Fruit fly (Drosophila melanogaster): ENCODE results near the gene SH3PX1.

The SH3PX1 gene

dm6 chr3L:9678007-9678497, 35.6 kb downstream of the SH3PX1 start (continued):
- TF ChIP-seq fd59A (GFP tag; optimal IDR thresholded peaks at IDR 0.05) (peak; percentile 2), CG3919 (GFP tag; optimal IDR thresholded peaks at IDR 0.05) (peak; percentile 1), CG4318 (GFP tag; optimal IDR thresholded peaks at IDR 0.05) (peak; percentile 32), achi (GFP tag; optimal IDR thresholded peaks at IDR 0.05) (peak; percentile 4), Hr38 (GFP tag; optimal IDR thresholded peaks at IDR 0.05) (no peak), topi (GFP tag; optimal IDR thresholded peaks at IDR 0.05) (peak; percentile 19), CG15336 (GFP tag; IDR thresholded peaks at IDR 0.05) (peak; percentile 41), CG8119 (GFP tag; IDR thresholded peaks at IDR 0.05) (no peak), CG10669 (GFP tag; optimal IDR thresholded peaks at IDR 0.05) (no peak), OdsH (GFP tag; optimal IDR thresholded peaks at IDR 0.05) (no peak), CG34406 (GFP tag; optimal IDR thresholded peaks at IDR 0.05) (peak; percentile 20), Eip78C (GFP tag) (peak; percentile 87), Ets96B (tag; optimal IDR thresholded peaks at IDR 0.05) (peak; percentile 23), CG3032 (tag; optimal IDR thresholded peaks at IDR 0.05) (no peak), Smox (GFP tag; optimal IDR thresholded peaks at IDR 0.05) (no peak), CG6854 (GFP tag; optimal IDR thresholded peaks at IDR 0.05) (no peak), svp (GFP tag) (peak; percentile 39), cyc (GFP tag; optimal IDR thresholded peaks at IDR 0.05) (no peak), fkh (GFP tag; optimal IDR thresholded peaks at IDR 0.05) (peak; percentile 66), fd85E (GFP tag; optimal IDR thresholded peaks at IDR 0.05) (no peak), Ets21C (GFP tag; optimal IDR thresholded peaks at IDR 0.05) (no peak), CG7368 (GFP tag; optimal IDR thresholded peaks at IDR 0.05) (no peak), CG10631 (GFP tag; optimal IDR thresholded peaks at IDR 0.05) (peak; percentile 10), Hr39 (GFP tag; optimal IDR thresholded peaks at IDR 0.05) (peak; percentile 36), CG6808 (GFP tag; optimal IDR thresholded peaks at IDR 0.05) (no peak), CG6792 (GFP tag; optimal IDR thresholded peaks at IDR 0.05) (peak; percentile 28), CG11762 (GFP tag; optimal IDR thresholded peaks at IDR 0.05; ENCODE audit: insufficient read depth) (no peak), vri (GFP tag; optimal IDR thresholded peaks at IDR 0.05) (peak; percentile 59), CG11902 (GFP tag; optimal IDR thresholded peaks at IDR 0.05) (no peak), dsx (GFP tag; optimal IDR thresholded peaks at IDR 0.05; ENCODE audit: poor library complexity, severe bottlenecking) (peak; percentile 25), Sox15 (GFP tag; optimal IDR thresholded peaks at IDR 0.05) (no peak), esn (GFP tag; optimal IDR thresholded peaks at IDR 0.05) (peak; percentile 52), CG6276 (GFP tag; optimal IDR thresholded peaks at IDR 0.05) (no peak), CG16779 (tag; optimal IDR thresholded peaks at IDR 0.05) (no peak), net (GFP tag; optimal IDR thresholded peaks at IDR 0.05) (peak; percentile 60), CG8319 (GFP tag; optimal IDR thresholded peaks at IDR 0.05) (no peak)

dm6 chr3L:9677260-9677659, 36.4 kb downstream of the SH3PX1 start:
- TF ChIP-seq fd59A (GFP tag; optimal IDR thresholded peaks at IDR 0.05) (no peak), svp (GFP tag) (peak; percentile 48), acj6 (GFP tag; optimal IDR thresholded peaks at IDR 0.05) (no peak), pdm3 (GFP tag; optimal IDR thresholded peaks at IDR 0.05) (no peak), OdsH (GFP tag; optimal IDR thresholded peaks at IDR 0.05) (no peak), Sox15 (GFP tag; optimal IDR thresholded peaks at IDR 0.05) (no peak), CG3919 (GFP tag; optimal IDR thresholded peaks at IDR 0.05) (no peak), Smox (GFP tag; optimal IDR thresholded peaks at IDR 0.05) (no peak), Hr39 (GFP tag; optimal IDR thresholded peaks at IDR 0.05) (no peak)

dm6 chr3L:9675528-9675963, 38.1 kb downstream of the SH3PX1 start:
- peak; percentile 91 for TF ChIP-seq eg (GFP tag; IDR thresholded peaks at IDR 0.05)
- peak; percentile 78 for TF ChIP-seq svp (GFP tag)
- no peak for TF ChIP-seq achi (GFP tag; optimal IDR thresholded peaks at IDR 0.05)
- TF ChIP-seq fkh (GFP tag; optimal IDR thresholded peaks at IDR 0.05) = peak; percentile 77
- TF ChIP-seq Blimp-1 (GFP tag; optimal IDR thresholded peaks at IDR 0.05) = peak; percentile 52
- TF ChIP-seq CG11294 (GFP tag; IDR thresholded peaks at IDR 0.05) = peak; percentile 26; the same call in 1 of the 2 replicates
- no peak for TF ChIP-seq CG7368 (GFP tag; optimal IDR thresholded peaks at IDR 0.05)
- TF ChIP-seq pdm3 (GFP tag; optimal IDR thresholded peaks at IDR 0.05) = no peak
- no peak for TF ChIP-seq CG6808 (GFP tag; optimal IDR thresholded peaks at IDR 0.05)
- TF ChIP-seq lz (GFP tag; optimal IDR thresholded peaks at IDR 0.05) = no peak
- TF ChIP-seq Hr4 (GFP tag; optimal IDR thresholded peaks at IDR 0.05) = no peak
- peak; percentile 90 for TF ChIP-seq vri (GFP tag; optimal IDR thresholded peaks at IDR 0.05)
- TF ChIP-seq CG6163 (GFP tag; IDR thresholded peaks at IDR 0.05) = peak; percentile 83
- peak; percentile 49 for TF ChIP-seq Eip93F (GFP tag; optimal IDR thresholded peaks at IDR 0.05)
- peak; percentile 69; the same call in 2 of the 3 replicates for TF ChIP-seq CG8119 (GFP tag; IDR thresholded peaks at IDR 0.05)
- TF ChIP-seq CG32006 (GFP tag; optimal IDR thresholded peaks at IDR 0.05) = no peak
- TF ChIP-seq topi (GFP tag; optimal IDR thresholded peaks at IDR 0.05) = peak; percentile 38
- no peak for TF ChIP-seq Hr39 (GFP tag; optimal IDR thresholded peaks at IDR 0.05)
- peak; percentile 83 for TF ChIP-seq CG6854 (GFP tag; optimal IDR thresholded peaks at IDR 0.05)
- TF ChIP-seq CG11762 (GFP tag; optimal IDR thresholded peaks at IDR 0.05; ENCODE audit: insufficient read depth) = no peak
- TF ChIP-seq esn (GFP tag; optimal IDR thresholded peaks at IDR 0.05) = peak; percentile 46
- TF ChIP-seq CG1621 (tag; optimal IDR thresholded peaks at IDR 0.05) = no peak
- no peak for TF ChIP-seq Ets96B (tag; optimal IDR thresholded peaks at IDR 0.05)
